Fruit fly (Drosophila melanogaster): Measurements from ENCODE around the gene CG6683.

The CG6683 gene

DNA sequence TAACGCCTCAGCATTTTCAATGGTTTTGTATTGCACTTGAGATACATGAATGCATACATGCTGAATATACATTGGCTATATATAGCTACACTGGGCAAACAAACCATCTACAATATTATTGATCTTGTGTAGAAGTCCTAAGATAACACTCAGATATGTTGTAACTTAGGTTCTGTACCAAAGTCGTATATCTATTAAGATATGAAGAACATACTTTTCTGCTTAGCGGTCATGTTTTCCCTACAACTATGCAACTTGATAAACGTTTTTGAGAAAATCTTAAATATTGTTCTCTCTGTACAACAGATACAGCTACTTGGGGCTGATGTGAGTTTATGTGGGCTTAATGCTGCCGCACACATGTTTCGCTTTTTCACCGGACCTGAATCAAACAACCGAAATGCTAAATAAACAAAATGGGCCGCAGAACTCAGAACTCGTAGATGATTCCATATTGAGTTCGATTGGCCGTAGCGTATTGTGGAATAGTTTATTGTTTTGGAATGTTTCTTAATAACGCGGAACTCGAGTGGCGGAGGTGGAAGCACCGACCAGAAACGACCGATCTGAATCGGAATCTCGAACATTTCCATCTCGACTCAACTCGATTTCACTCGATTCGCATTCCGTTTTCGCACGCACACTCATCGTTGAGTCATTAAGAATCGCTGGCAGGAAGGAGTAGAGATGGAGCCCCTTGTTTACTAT lies 34.6 kb upstream of the CG6683 start (continued):
- TF ChIP-seq Ada2b (GFP tag; IDR thresholded peaks at IDR 0.05) (no peak), CG17568 (GFP tag; optimal IDR thresholded peaks at IDR 0.05) (peak; percentile 39), slbo (GFP tag; IDR thresholded peaks at IDR 0.05) (no peak), yki (optimal IDR thresholded peaks at IDR 0.05) (no peak), stwl (tag; optimal IDR thresholded peaks at IDR 0.05) (no peak), gcm2 (GFP tag; optimal IDR thresholded peaks at IDR 0.05) (no peak), nmo (GFP tag; optimal IDR thresholded peaks at IDR 0.05) (peak; percentile 50), gsb-n (tag; optimal IDR thresholded peaks at IDR 0.05) (peak; percentile 60), CG9437 (GFP tag; optimal IDR thresholded peaks at IDR 0.05) (peak; percentile 34), Dbx (GFP tag; IDR thresholded peaks at IDR 0.05) (0 out of 3 replicates have a peak, but pooled peaks have one; percentile 19), dmrt99B (tag; optimal IDR thresholded peaks at IDR 0.05) (peak; percentile 72), CG4707 (GFP tag; optimal IDR thresholded peaks at IDR 0.05) (peak; percentile 51), Hmx (GFP tag; optimal IDR thresholded peaks at IDR 0.05) (no peak), pfk (GFP tag; optimal IDR thresholded peaks at IDR 0.05) (no peak), cg (GFP tag; optimal IDR thresholded peaks at IDR 0.05) (peak; percentile 1), CoRest (tag; optimal IDR thresholded peaks at IDR 0.05) (peak; percentile 63), lmd (GFP tag; IDR thresholded peaks at IDR 0.05) (peak; percentile 55), klu (GFP tag; IDR thresholded peaks at IDR 0.05) (no peak; the same call in 1 of the 2 replicates), CG6791 (GFP tag; IDR thresholded peaks at IDR 0.05; ENCODE audit: partially characterized antibody) (no peak), CG2129 (GFP tag; IDR thresholded peaks at IDR 0.05; ENCODE audit: partially characterized antibody) (no peak), CG1602 (GFP tag; optimal IDR thresholded peaks at IDR 0.05) (peak; percentile 37), jing (GFP tag; optimal IDR thresholded peaks at IDR 0.05) (peak; percentile 32), Opbp (GFP tag; IDR thresholded peaks at IDR 0.05; ENCODE audit: partially characterized antibody) (no peak), HmgD (GFP tag; optimal IDR thresholded peaks at IDR 0.05) (no peak), zfh2 (GFP tag; optimal IDR thresholded peaks at IDR 0.05) (no peak), Atf3 (GFP tag; optimal IDR thresholded peaks at IDR 0.05) (no peak), Hmr (GFP tag; optimal IDR thresholded peaks at IDR 0.05) (peak; percentile 41), CG33213 (GFP tag; optimal IDR thresholded peaks at IDR 0.05) (peak; percentile 5), az2 (GFP tag; optimal IDR thresholded peaks at IDR 0.05) (peak; percentile 37), Adf1 (GFP tag; IDR thresholded peaks at IDR 0.05) (no peak), ttk (GFP tag; IDR thresholded peaks at IDR 0.05) (no peak), ato (GFP tag; IDR thresholded peaks at IDR 0.05; ENCODE audit: partially characterized antibody) (no peak), Dip3 (GFP tag; optimal IDR thresholded peaks at IDR 0.05) (no peak), Gsc (GFP tag; IDR thresholded peaks at IDR 0.05) (no peak), CG15269 (tag; optimal IDR thresholded peaks at IDR 0.05) (peak; percentile 26), CG33557 (GFP tag; optimal IDR thresholded peaks at IDR 0.05) (peak; percentile 64), CG11093 (GFP tag; IDR thresholded peaks at IDR 0.05) (peak; percentile 31; the same call in 1 of the 3 replicates), CG12769 (tag; optimal IDR thresholded peaks at IDR 0.05) (peak; percentile 29), CG12942 (GFP tag; optimal IDR thresholded peaks at IDR 0.05) (no peak), chif (GFP tag; optimal IDR thresholded peaks at IDR 0.05) (peak in 1 of 2 experiments; percentile 65), CG18011 (GFP tag; optimal IDR thresholded peaks at IDR 0.05) (no peak), Bdp1 (GFP tag; optimal IDR thresholded peaks at IDR 0.05) (no peak), CG12236 (GFP tag; optimal IDR thresholded peaks at IDR 0.05) (peak; percentile 54), Doc3 (GFP tag; IDR thresholded peaks at IDR 0.05; ENCODE audit: partially characterized antibody) (no peak), Dll (GFP tag; IDR thresholded peaks at IDR 0.05; ENCODE audit: partially characterized antibody) (no peak), CG3726 (GFP tag; IDR thresholded peaks at IDR 0.05) (no peak), TFAM (GFP tag; optimal IDR thresholded peaks at IDR 0.05) (no peak), sna (GFP tag; IDR thresholded peaks at IDR 0.05; ENCODE audit: partially characterized antibody) (no peak), tgo (GFP tag; IDR thresholded peaks at IDR 0.05) (no peak)
